Fruit fly (Drosophila melanogaster) whole organism, embryonic: Measurements from ENCODE around the gene Ide.
A peak's percentile ranks its signal among the peaks of the same experiment; 100 is the strongest.

Source experiments
- CG10267 ChIP-seq: fragments of 200-800 bp; sonication (Bioruptor generic); optimal IDR thresholded peaks from 2 replicates; lab custom pipeline; 2018; ENCODE audit warnings: missing biosample characterization, mild to moderate bottlenecking, missing genetic modification characterization, moderate library complexity
- CG12071 ChIP-seq: fragments of 200-800 bp; sonication (Bioruptor generic); optimal IDR thresholded peaks from 3 replicates; lab custom pipeline; 2018; ENCODE audit warnings: missing biosample characterization, mild to moderate bottlenecking, missing genetic modification characterization
- CG13624 ChIP-seq: fragments of 200-800 bp; sonication (Bioruptor generic); optimal IDR thresholded peaks from 2 replicates; lab custom pipeline; 2016; ENCODE audit warnings: missing biosample characterization, missing genetic modification characterization
- CG13775 ChIP-seq: fragments of 200-800 bp; sonication (Bioruptor generic); optimal IDR thresholded peaks from 3 replicates; lab custom pipeline; 2017; ENCODE audit warnings: missing biosample characterization, mild to moderate bottlenecking, missing genetic modification characterization
- CG13894 ChIP-seq: fragments of 200-800 bp; sonication (Bioruptor generic); optimal IDR thresholded peaks from 3 replicates; lab custom pipeline; 2018; ENCODE audit warnings: missing biosample characterization, mild to moderate bottlenecking, missing genetic modification characterization, moderate library complexity
- CG15601 ChIP-seq: fragments of 200-800 bp; sonication (Bioruptor generic); optimal IDR thresholded peaks from 3 replicates; lab custom pipeline; 2019; ENCODE audit warnings: missing biosample characterization, mild to moderate bottlenecking, missing genetic modification characterization, moderate library complexity
- CG1603 ChIP-seq: fragments of 200-800 bp; sonication (Bioruptor generic); optimal IDR thresholded peaks from 2 replicates; lab custom pipeline; 2019; ENCODE audit warnings: missing biosample characterization, mild to moderate bottlenecking, missing genetic modification characterization, moderate library complexity
- CG16813 ChIP-seq: fragments of 200-800 bp; sonication (Bioruptor generic); IDR thresholded peaks from 3 replicates; pipeline ENCODE4 v1.3.6; 2022; ENCODE audit warnings: missing biosample characterization, missing genetic modification characterization; ENCODE audit not compliant: partially characterized antibody
- CG2199 ChIP-seq: fragments of 200-800 bp; sonication (Bioruptor generic); IDR thresholded peaks from 3 replicates; pipeline ENCODE4 v1.3.6; 2022; ENCODE audit warnings: missing biosample characterization, missing genetic modification characterization
- CG42726 ChIP-seq: fragments of 200-800 bp; sonication (Bioruptor generic); IDR thresholded peaks from 2 replicates; pipeline ENCODE4 v1.3.6; 2022; ENCODE audit warnings: missing biosample characterization, missing genetic modification characterization; ENCODE audit not compliant: partially characterized antibody
- CG6689 ChIP-seq: fragments of 200-800 bp; sonication (Bioruptor generic); IDR thresholded peaks from 2 replicates; pipeline ENCODE4 v1.3.6; 2022; ENCODE audit warnings: missing biosample characterization, missing genetic modification characterization
- CG7372 ChIP-seq: fragments of 200-800 bp; sonication (Bioruptor generic); IDR thresholded peaks from 2 replicates; pipeline ENCODE4 v1.3.6; 2022; ENCODE audit warnings: missing biosample characterization, missing genetic modification characterization
- CG9727 ChIP-seq: fragments of 200-800 bp; sonication (Bioruptor generic); optimal IDR thresholded peaks from 3 replicates; lab custom pipeline; 2017; ENCODE audit warnings: missing biosample characterization, mild to moderate bottlenecking, missing genetic modification characterization
- D19A ChIP-seq: fragments of 200-800 bp; optimal IDR thresholded peaks from 3 replicates; lab custom pipeline; 2019; ENCODE audit warnings: missing biosample characterization, mild to moderate bottlenecking, missing genetic modification characterization, moderate library complexity
- Dek ChIP-seq: fragments of 200-800 bp; sonication (Bioruptor generic); optimal IDR thresholded peaks from 3 replicates; lab custom pipeline; 2019; ENCODE audit warnings: missing biosample characterization, mild to moderate bottlenecking, missing genetic modification characterization, moderate library complexity
- Ets65A ChIP-seq: fragments of 200-800 bp; sonication (Bioruptor generic); peaks from one replicate; lab custom pipeline; 2016; ENCODE audit warnings: missing biosample characterization, missing genetic modification characterization
- H2.0 ChIP-seq: fragments of 200-800 bp; sonication (Bioruptor generic); IDR thresholded peaks from 2 replicates; pipeline ENCODE4 v1.3.6; 2022; ENCODE audit warnings: missing biosample characterization, missing genetic modification characterization
- Hr3 ChIP-seq: fragments of 200-800 bp; sonication (Bioruptor generic); optimal IDR thresholded peaks from 3 replicates; lab custom pipeline; 2016; ENCODE audit warnings: missing biosample characterization, missing genetic modification characterization
- Jarid2 ChIP-seq: fragments of 200-800 bp; sonication (Bioruptor generic); optimal IDR thresholded peaks from 3 replicates; lab custom pipeline; 2017; ENCODE audit warnings: mild to moderate bottlenecking, missing biosample characterization, missing genetic modification reagents, missing genetic modification characterization
- Med ChIP-seq: fragments of 200-800 bp; sonication (Bioruptor generic); peaks from one replicate; lab custom pipeline; 2016; ENCODE audit warnings: missing biosample characterization, missing genetic modification characterization, mild to moderate bottlenecking, inconsistent platforms, moderate library complexity
- Myb ChIP-seq: fragments of 200-800 bp; sonication (Bioruptor generic); optimal IDR thresholded peaks from 2 replicates; lab custom pipeline; 2016; ENCODE audit warnings: missing biosample characterization, missing genetic modification characterization
- abd-A ChIP-seq: fragments of 200-800 bp; sonication (Bioruptor generic); optimal IDR thresholded peaks from 3 replicates; lab custom pipeline; 2019; ENCODE audit warnings: missing biosample characterization, mild to moderate bottlenecking, missing genetic modification characterization, moderate library complexity
- bbx ChIP-seq: fragments of 200-800 bp; sonication (Bioruptor generic); IDR thresholded peaks from 2 replicates; pipeline ENCODE4 v1.3.6; 2022; ENCODE audit warnings: missing biosample characterization, missing genetic modification characterization; ENCODE audit not compliant: partially characterized antibody
- chinmo ChIP-seq: fragments of 200-800 bp; sonication (Bioruptor generic); IDR thresholded peaks from 4 replicates; pipeline ENCODE4 v1.3.6; 2022; ENCODE audit warnings: missing biosample characterization, missing genetic modification characterization; ENCODE audit not compliant: partially characterized antibody
- ci ChIP-seq: fragments of 200-800 bp; sonication (Bioruptor generic); IDR thresholded peaks from 3 replicates; pipeline ENCODE4 v1.3.6; 2022; ENCODE audit warnings: missing biosample characterization, missing genetic modification characterization
- dan ChIP-seq: fragments of 200-800 bp; sonication (Bioruptor generic); IDR thresholded peaks from 2 replicates; pipeline ENCODE4 v1.3.6; 2022; ENCODE audit warnings: missing biosample characterization, missing genetic modification characterization
- eve ChIP-seq, 2 experiments: fragments of >200 bp; optimal IDR thresholded peaks; 2 replicates each; lab custom pipeline; 2017; ENCODE audit warnings: missing biosample characterization in 2 of 2, missing genetic modification characterization in 2 of 2
- gem ChIP-seq: fragments of 200-800 bp; sonication (Bioruptor generic); optimal IDR thresholded peaks from 2 replicates; lab custom pipeline; 2019; ENCODE audit warnings: missing biosample characterization, mild to moderate bottlenecking, missing genetic modification characterization, moderate library complexity
- lab ChIP-seq: fragments of 200-800 bp; sonication (Bioruptor generic); optimal IDR thresholded peaks from 3 replicates; lab custom pipeline; 2017; ENCODE audit warnings: missing biosample characterization, missing genetic modification characterization, mild to moderate bottlenecking, moderate library complexity, missing genetic modification reagents
- lbe ChIP-seq: fragments of 200-800 bp; sonication (Bioruptor generic); optimal IDR thresholded peaks from 2 replicates; lab custom pipeline; 2016; ENCODE audit warnings: missing biosample characterization, mild to moderate bottlenecking, missing genetic modification characterization
- nom ChIP-seq: fragments of 200-800 bp; sonication (Bioruptor generic); optimal IDR thresholded peaks from 2 replicates; lab custom pipeline; 2017; ENCODE audit warnings: missing biosample characterization, missing genetic modification characterization, mild to moderate bottlenecking, moderate library complexity, missing genetic modification reagents
- row ChIP-seq: fragments of 200-800 bp; sonication (Bioruptor generic); IDR thresholded peaks from 3 replicates; pipeline ENCODE4 v1.3.6; 2022; ENCODE audit warnings: missing biosample characterization, missing genetic modification characterization
- sens ChIP-seq: fragments of 200-800 bp; sonication (Bioruptor generic); peaks from one replicate; lab custom pipeline; 2016; ENCODE audit warnings: missing biosample characterization, missing genetic modification characterization
- sqz ChIP-seq: fragments of 200-800 bp; sonication (Bioruptor generic); optimal IDR thresholded peaks from 3 replicates; lab custom pipeline; 2018; ENCODE audit warnings: missing biosample characterization, mild to moderate bottlenecking, missing genetic modification characterization
- stwl ChIP-seq: fragments of 200-800 bp; sonication (Bioruptor generic); optimal IDR thresholded peaks from 3 replicates; lab custom pipeline; 2018; ENCODE audit warnings: missing biosample characterization, mild to moderate bottlenecking, missing genetic modification characterization, moderate library complexity
- twi ChIP-seq: fragments of 200-800 bp; optimal IDR thresholded peaks from 2 replicates; lab custom pipeline; 2019; ENCODE audit warnings: missing biosample characterization, mild to moderate bottlenecking, missing genetic modification characterization, moderate library complexity
- z ChIP-seq: fragments of 200-800 bp; sonication (Bioruptor generic); IDR thresholded peaks from 3 replicates; pipeline ENCODE4 v1.3.6; 2022; ENCODE audit warnings: missing biosample characterization, missing genetic modification characterization

Gene Ide

dm6 chr3L:20403493-20404379 is 28.0 kb upstream of the Ide start:
- no peak for TF ChIP-seq Jarid2 (GFP tag; lab: Kevin White, UChicago)
- TF ChIP-seq eve (GFP tag; optimal IDR thresholded peaks at IDR 0.05; lab: Kevin White, UChicago), result peak in 1 of 2 experiments; percentile 48
- peak; percentile 20; the same call in 1 of the 2 replicates for TF ChIP-seq CG6689 (GFP tag; lab: Robert Waterston, UW)
- no peak for TF ChIP-seq CG42726 (GFP tag; lab: Robert Waterston, UW)
- no peak for TF ChIP-seq CG15601
- no peak for TF ChIP-seq CG12071 (GFP tag; lab: Kevin White, UChicago)
- peak; percentile 9 for TF ChIP-seq gem (tag; lab: Kevin White, UChicago)
- TF ChIP-seq row (GFP tag; lab: Robert Waterston, UW), result peak; percentile 27; the same call in 1 of the 3 replicates
- TF ChIP-seq sqz (GFP tag; lab: Kevin White, UChicago), result peak; percentile 9
- TF ChIP-seq ci (GFP tag; lab: Robert Waterston, UW), result 0 out of 3 replicates have a peak, but pooled peaks have one; percentile 27
- TF ChIP-seq sens, result peak; percentile 69
- no peak for TF ChIP-seq abd-A
- no peak for TF ChIP-seq H2.0 (GFP tag; lab: Robert Waterston, UW)
- no peak for TF ChIP-seq lab
- TF ChIP-seq lbe (GFP tag; lab: Kevin White, UChicago), result peak; percentile 29
- TF ChIP-seq CG13775, result peak; percentile 15
- TF ChIP-seq CG2199, result 0 out of 3 replicates have a peak, but pooled peaks have one; percentile 0
- TF ChIP-seq nom (GFP tag; lab: Kevin White, UChicago), result peak; percentile 22
- TF ChIP-seq CG1603 (tag; lab: Kevin White, UChicago), result peak; percentile 23
- TF ChIP-seq CG10267 (tag; lab: Kevin White, UChicago), result no peak
- no peak for TF ChIP-seq stwl (tag; lab: Kevin White, UChicago)
- peak; percentile 21 for TF ChIP-seq Myb (GFP tag; lab: Kevin White, UChicago)
- no peak for TF ChIP-seq z
- TF ChIP-seq CG13624 (GFP tag; lab: Kevin White, UChicago), result peak; percentile 26
- 0 out of 3 replicates have a peak, but pooled peaks have one; percentile 32 for TF ChIP-seq CG16813
- no peak for TF ChIP-seq Dek
- peak; percentile 68 for TF ChIP-seq Med (GFP tag; lab: Kevin White, UChicago)
- no peak for TF ChIP-seq Hr3
- TF ChIP-seq CG7372 (GFP tag; lab: Robert Waterston, UW), result no peak
- TF ChIP-seq CG13894 (tag; lab: Kevin White, UChicago), result peak; percentile 76
- TF ChIP-seq chinmo (GFP tag; lab: Robert Waterston, UW), result peak; percentile 66; the same call in 1 of the 4 replicates
- peak; percentile 17 for TF ChIP-seq D19A (tag; lab: Kevin White, UChicago)
- TF ChIP-seq Ets65A (GFP tag; lab: Kevin White, UChicago), result peak; percentile 48
- TF ChIP-seq dan, result no peak
- TF ChIP-seq bbx, result no peak
- peak; percentile 22 for TF ChIP-seq CG9727 (GFP tag; lab: Kevin White, UChicago)
- TF ChIP-seq twi (tag; lab: Kevin White, UChicago), result no peak
